Fruit fly (Drosophila melanogaster): Measurements from ENCODE around the gene m.

The m gene

DNA sequence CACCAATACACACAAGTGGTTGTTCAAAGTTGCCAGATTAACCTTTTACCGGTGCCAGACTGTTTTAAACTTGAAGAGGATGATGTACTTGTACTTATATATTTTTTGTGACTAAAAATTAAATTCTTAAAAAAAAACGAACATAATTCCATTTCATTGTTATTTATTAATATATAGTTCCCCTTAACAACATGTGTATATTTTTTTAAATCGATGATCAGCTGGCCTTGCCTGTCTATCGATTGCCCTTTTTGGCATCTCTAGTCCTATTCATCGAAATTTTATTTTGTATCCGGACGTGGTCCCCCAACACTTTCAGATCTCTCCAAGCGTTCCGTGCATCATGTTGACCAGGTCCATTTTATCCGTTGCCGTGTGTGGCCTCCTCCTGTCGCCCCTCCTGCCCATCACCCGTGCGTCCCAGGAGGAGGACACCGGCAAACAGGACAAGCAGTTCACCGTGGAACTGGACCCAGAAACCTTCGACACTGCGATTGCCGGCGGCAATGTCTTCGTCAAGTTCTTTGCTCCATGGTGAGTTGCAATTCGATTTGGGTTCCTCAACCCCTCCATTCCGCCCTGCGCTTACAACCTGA lies 37.2 kb upstream of the m start, which contains the start of gene prtp (continued):
- TF ChIP-seq CG12659 (GFP tag; optimal IDR thresholded peaks at IDR 0.05): peak; percentile 23
- TF ChIP-seq ind (GFP tag; optimal IDR thresholded peaks at IDR 0.05): no peak
- TF ChIP-seq knrl (GFP tag; IDR thresholded peaks at IDR 0.05; ENCODE audit: partially characterized antibody): peak; percentile 58; the same call in 2 of the 3 replicates
- peak; percentile 10 for TF ChIP-seq Six4 (GFP tag; optimal IDR thresholded peaks at IDR 0.05)
- TF ChIP-seq gsb-n (tag; optimal IDR thresholded peaks at IDR 0.05): peak; percentile 27
- TF ChIP-seq kni (GFP tag; optimal IDR thresholded peaks at IDR 0.05): peak; percentile 34
- TF ChIP-seq CG7271 (tag; optimal IDR thresholded peaks at IDR 0.05): peak; percentile 33
- no peak for TF ChIP-seq GATAe (GFP tag; conservative IDR thresholded peaks at IDR 0.05)
- TF ChIP-seq CG31224 (GFP tag; IDR thresholded peaks at IDR 0.05): no peak
- TF ChIP-seq inv (GFP tag; IDR thresholded peaks at IDR 0.05; ENCODE audit: partially characterized antibody): peak; percentile 8; the same call in 1 of the 2 replicates
- TF ChIP-seq B-H1 (GFP tag; IDR thresholded peaks at IDR 0.05): no peak
- TF ChIP-seq CG12299 (tag; optimal IDR thresholded peaks at IDR 0.05): peak; percentile 26
- TF ChIP-seq Lhr (GFP tag; optimal IDR thresholded peaks at IDR 0.05): peak; percentile 42
- TF ChIP-seq Hmr (GFP tag; optimal IDR thresholded peaks at IDR 0.05): peak; percentile 14
- peak; percentile 58 for TF ChIP-seq MESR4 (GFP tag; optimal IDR thresholded peaks at IDR 0.05)
- no peak for TF ChIP-seq CG10321 (GFP tag; IDR thresholded peaks at IDR 0.05)
- peak; percentile 37 for TF ChIP-seq corto (GFP tag; optimal IDR thresholded peaks at IDR 0.05)
- peak; percentile 32; the same call in 1 of the 2 replicates for TF ChIP-seq bbx (GFP tag; IDR thresholded peaks at IDR 0.05; ENCODE audit: partially characterized antibody)
- peak; percentile 8 for TF ChIP-seq CG10654 (GFP tag; optimal IDR thresholded peaks at IDR 0.05)
- peak; percentile 12 for TF ChIP-seq Camta (GFP tag; optimal IDR thresholded peaks at IDR 0.05)
- peak; percentile 25; the same call in 1 of the 2 replicates for TF ChIP-seq CG32767 (GFP tag; IDR thresholded peaks at IDR 0.05)
- TF ChIP-seq CG18476 (GFP tag; optimal IDR thresholded peaks at IDR 0.05): peak; percentile 34
- peak; percentile 5 for TF ChIP-seq Ssrp (tag; optimal IDR thresholded peaks at IDR 0.05)
- peak; percentile 30 for TF ChIP-seq Fer3 (tag; optimal IDR thresholded peaks at IDR 0.05)
- TF ChIP-seq row (GFP tag; IDR thresholded peaks at IDR 0.05): peak; percentile 54; the same call in 2 of the 3 replicates
- no peak for TF ChIP-seq Awh (GFP tag; IDR thresholded peaks at IDR 0.05)
- TF ChIP-seq CG10959 (GFP tag; IDR thresholded peaks at IDR 0.05): peak; percentile 12; the same call in 1 of the 2 replicates
- TF ChIP-seq CG17328 (GFP tag; IDR thresholded peaks at IDR 0.05): peak; percentile 29; the same call in 1 of the 2 replicates
- peak; percentile 63; the same call in 1 of the 2 replicates for TF ChIP-seq crol (GFP tag; IDR thresholded peaks at IDR 0.05)
- TF ChIP-seq CG15601 (tag; optimal IDR thresholded peaks at IDR 0.05): peak; percentile 25
- peak; percentile 15 for TF ChIP-seq CG13424 (tag; optimal IDR thresholded peaks at IDR 0.05)
- TF ChIP-seq HLH3B (GFP tag; IDR thresholded peaks at IDR 0.05): 0 out of 2 replicates have a peak, but pooled peaks have one; percentile 6
- TF ChIP-seq Deaf1 (tag; optimal IDR thresholded peaks at IDR 0.05): no peak
- TF ChIP-seq stwl (tag; optimal IDR thresholded peaks at IDR 0.05): peak; percentile 57
- TF ChIP-seq HLH4C (GFP tag; IDR thresholded peaks at IDR 0.05; ENCODE audit: partially characterized antibody): peak; percentile 56; the same call in 2 of the 3 replicates
- TF ChIP-seq nerfin-2 (GFP tag; IDR thresholded peaks at IDR 0.05; ENCODE audit: partially characterized antibody): peak; percentile 19; the same call in 1 of the 2 replicates
- no peak for TF ChIP-seq trh (GFP tag; optimal IDR thresholded peaks at IDR 0.05)
- no peak for TF ChIP-seq CG18262 (tag; optimal IDR thresholded peaks at IDR 0.05)

DNA sequence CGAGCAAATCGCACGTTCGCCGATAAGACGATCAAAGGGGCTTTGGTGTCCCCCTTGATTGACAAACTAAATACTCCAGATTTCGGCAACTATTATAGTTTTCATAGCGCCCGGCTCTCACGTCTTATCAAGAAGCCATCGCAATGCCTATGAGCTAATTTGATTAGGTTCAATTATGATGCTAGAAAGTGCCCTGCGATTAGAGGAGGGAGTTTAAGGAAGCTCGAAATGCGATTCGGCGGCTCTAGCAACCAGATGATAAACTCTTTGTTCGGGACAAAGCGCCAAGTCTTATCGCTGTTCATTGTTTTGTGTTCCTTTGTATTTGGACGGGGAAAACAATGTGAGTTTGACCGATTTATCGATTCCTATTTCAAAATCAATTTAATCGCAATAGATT lies 36.2 kb upstream of the m start:
- peak; percentile 73 for TF ChIP-seq exex (tag; optimal IDR thresholded peaks at IDR 0.05)
- peak; percentile 42 for TF ChIP-seq sug (tag; optimal IDR thresholded peaks at IDR 0.05)
- TF ChIP-seq CG34376 (GFP tag; optimal IDR thresholded peaks at IDR 0.05): peak; percentile 67
- TF ChIP-seq CG7271 (tag; optimal IDR thresholded peaks at IDR 0.05): no peak
- no peak for TF ChIP-seq CG12299 (tag; optimal IDR thresholded peaks at IDR 0.05)
- no peak for TF ChIP-seq vnd (GFP tag; IDR thresholded peaks at IDR 0.05; ENCODE audit: partially characterized antibody)
- TF ChIP-seq Med (GFP tag): peak; percentile 0
